Worm (Caenorhabditis elegans) whole organism, L2 larva: Measurements from ENCODE around the gene Y51H4A.941.

Experiments used
- ama-1 ChIP-seq: fragments of 150-350 bp; optimal IDR thresholded peaks from 2 replicates; lab custom pipeline; 2018; ENCODE audit warnings: inconsistent platforms
- ceh-16 ChIP-seq: fragments of 150-350 bp; optimal IDR thresholded peaks from 2 replicates; lab custom pipeline; 2014; ENCODE audit warnings: missing biosample characterization, missing genetic modification characterization
- gmeb-1 ChIP-seq: fragments of 150-350 bp; optimal IDR thresholded peaks from 2 replicates; lab custom pipeline; 2014; ENCODE audit warnings: missing biosample characterization, missing genetic modification characterization
- mab-5 ChIP-seq: fragments of 150-350 bp; optimal IDR thresholded peaks from 2 replicates; lab custom pipeline; 2014; ENCODE audit warnings: missing biosample characterization, missing genetic modification characterization
- nhr-237 ChIP-seq: fragments of 150-350 bp; optimal IDR thresholded peaks from 2 replicates; lab custom pipeline; 2014; ENCODE audit warnings: missing biosample characterization, missing genetic modification characterization
- snpc-4 ChIP-seq: fragments of 150-350 bp; optimal IDR thresholded peaks from 2 replicates; lab custom pipeline; 2014; ENCODE audit warnings: missing biosample characterization, missing genetic modification characterization
- unc-39 ChIP-seq: fragments of 150-350 bp; optimal IDR thresholded peaks from 2 replicates; lab custom pipeline; 2014; ENCODE audit warnings: missing biosample characterization, missing genetic modification characterization

DNA sequence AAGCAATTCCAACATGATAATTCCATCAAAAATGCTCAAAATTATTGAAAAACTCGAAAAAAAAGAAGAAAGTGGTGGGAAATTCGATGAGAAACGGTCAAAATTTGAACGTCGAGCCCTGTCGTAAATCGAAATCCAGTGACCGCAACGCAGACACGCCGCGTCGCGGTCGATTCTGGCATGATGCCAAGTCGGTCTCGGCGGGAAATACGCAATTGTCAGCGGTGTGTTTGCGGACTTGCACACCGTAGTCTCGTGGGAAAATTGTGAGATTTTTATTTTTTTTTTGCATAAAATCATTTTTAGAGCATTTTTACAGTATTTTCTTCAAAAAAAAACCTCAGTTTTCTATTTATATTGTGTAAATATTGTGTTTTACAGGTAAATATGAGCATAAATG lies 38.2 kb downstream of the Y51H4A.941 start, which contains the start of gene tsr-2:
- TF ChIP-seq unc-39 (tag; lab: Kevin White, UChicago): no peak
- TF ChIP-seq ama-1 (lab: Kevin White, UChicago): peak; percentile 40
- TF ChIP-seq mab-5 (tag; lab: Kevin White, UChicago): peak; percentile 83
- TF ChIP-seq gmeb-1 (tag; lab: Kevin White, UChicago): peak; percentile 90
- TF ChIP-seq ceh-16 (tag; lab: Kevin White, UChicago): peak; percentile 74
- peak; percentile 64 for TF ChIP-seq snpc-4
- TF ChIP-seq nhr-237 (tag; lab: Kevin White, UChicago): no peak
